Fruit fly (Drosophila melanogaster): ENCODE measurements around the gene eyg.

Gene eyg

dm6 chr3L:12514762-12515215 lies 47.0 kb upstream of the eyg start, which contains the start of the genes sti and tral (continued):
- TF ChIP-seq CG7963 (GFP tag; IDR thresholded peaks at IDR 0.05; ENCODE audit: partially characterized antibody) (no peak), Bdp1 (GFP tag; optimal IDR thresholded peaks at IDR 0.05) (peak; percentile 84), slp2 (GFP tag; optimal IDR thresholded peaks at IDR 0.05) (peak; percentile 90), HLH54F (GFP tag; optimal IDR thresholded peaks at IDR 0.05) (peak; percentile 96), CG15514 (GFP tag; optimal IDR thresholded peaks at IDR 0.05) (peak; percentile 93), CG10147 (GFP tag; optimal IDR thresholded peaks at IDR 0.05) (peak; percentile 82), Xbp1 (GFP tag; optimal IDR thresholded peaks at IDR 0.05) (peak; percentile 94), CG18599 (GFP tag; optimal IDR thresholded peaks at IDR 0.05) (peak; percentile 93), Jarid2 (GFP tag; optimal IDR thresholded peaks at IDR 0.05) (peak; percentile 44), Lim3 (GFP tag; IDR thresholded peaks at IDR 0.05) (no peak), repo (GFP tag; optimal IDR thresholded peaks at IDR 0.05) (peak; percentile 86), onecut (GFP tag; IDR thresholded peaks at IDR 0.05) (peak; percentile 46), Hand (GFP tag; optimal IDR thresholded peaks at IDR 0.05) (peak; percentile 56), CG17829 (tag; optimal IDR thresholded peaks at IDR 0.05) (peak; percentile 91), CG17612 (GFP tag; IDR thresholded peaks at IDR 0.05) (peak; percentile 57; the same call in 1 of the 2 replicates), CG2678 (tag; optimal IDR thresholded peaks at IDR 0.05) (peak; percentile 82), fd64A (GFP tag; optimal IDR thresholded peaks at IDR 0.05) (peak; percentile 8), CG11696 (GFP tag; IDR thresholded peaks at IDR 0.05) (peak; percentile 41; the same call in 1 of the 2 replicates), CG12071 (GFP tag; optimal IDR thresholded peaks at IDR 0.05) (peak; percentile 35), Rfx (GFP tag; IDR thresholded peaks at IDR 0.05) (peak; percentile 92), lmd (GFP tag; IDR thresholded peaks at IDR 0.05) (peak; percentile 84), ac (GFP tag; optimal IDR thresholded peaks at IDR 0.05) (peak; percentile 16), h (optimal IDR thresholded peaks at IDR 0.05) (no peak), CG10431 (GFP tag; optimal IDR thresholded peaks at IDR 0.05) (peak; percentile 67), amos (GFP tag; IDR thresholded peaks at IDR 0.05; ENCODE audit: partially characterized antibody) (no peak; the same call in 1 of the 2 replicates), otp (GFP tag; IDR thresholded peaks at IDR 0.05) (peak; percentile 77; the same call in 1 of the 3 replicates), Dp (GFP tag; optimal IDR thresholded peaks at IDR 0.05) (peak; percentile 96), sr (GFP tag; IDR thresholded peaks at IDR 0.05) (peak; percentile 39; the same call in 1 of the 3 replicates), Gsc (GFP tag; IDR thresholded peaks at IDR 0.05) (peak; percentile 48), dimm (GFP tag; IDR thresholded peaks at IDR 0.05) (0 out of 2 replicates have a peak, but pooled peaks have one; percentile 10), slbo (GFP tag; IDR thresholded peaks at IDR 0.05) (peak; percentile 94), grn (GFP tag; optimal IDR thresholded peaks at IDR 0.05) (peak; percentile 40), CG7271 (tag; optimal IDR thresholded peaks at IDR 0.05) (peak; percentile 45), CG11560 (tag; IDR thresholded peaks at IDR 0.05) (peak; percentile 81), CG7839 (tag; optimal IDR thresholded peaks at IDR 0.05) (peak; percentile 75), ind (GFP tag; optimal IDR thresholded peaks at IDR 0.05) (peak; percentile 91), CG10366 (GFP tag; IDR thresholded peaks at IDR 0.05) (peak; percentile 83), tgo (GFP tag; IDR thresholded peaks at IDR 0.05) (peak; percentile 87), CG32772 (GFP tag; IDR thresholded peaks at IDR 0.05) (peak; percentile 79), E2f1 (GFP tag; IDR thresholded peaks at IDR 0.05) (peak; percentile 74), CG14050 (GFP tag; IDR thresholded peaks at IDR 0.05) (peak; percentile 60; the same call in 2 of the 3 replicates), CG13894 (tag; optimal IDR thresholded peaks at IDR 0.05) (peak; percentile 88), CG6683 (GFP tag; optimal IDR thresholded peaks at IDR 0.05) (peak; percentile 64), tna (GFP tag; IDR thresholded peaks at IDR 0.05; ENCODE audit: partially characterized antibody) (no peak), disco-r (GFP tag; optimal IDR thresholded peaks at IDR 0.05) (peak; percentile 85), Ada2b (GFP tag; IDR thresholded peaks at IDR 0.05) (peak; percentile 74), gt (GFP tag; IDR thresholded peaks at IDR 0.05) (peak; percentile 60; the same call in 1 of the 2 replicates), MTF-1 (GFP tag; optimal IDR thresholded peaks at IDR 0.05; ENCODE audit: borderline replicate concordance) (peak; percentile 4), mam (GFP tag; optimal IDR thresholded peaks at IDR 0.05) (peak; percentile 97), ato (GFP tag; IDR thresholded peaks at IDR 0.05; ENCODE audit: partially characterized antibody) (no peak)
